Fruit fly (Drosophila melanogaster): Measurements from ENCODE around the gene CG8312.

DNA sequence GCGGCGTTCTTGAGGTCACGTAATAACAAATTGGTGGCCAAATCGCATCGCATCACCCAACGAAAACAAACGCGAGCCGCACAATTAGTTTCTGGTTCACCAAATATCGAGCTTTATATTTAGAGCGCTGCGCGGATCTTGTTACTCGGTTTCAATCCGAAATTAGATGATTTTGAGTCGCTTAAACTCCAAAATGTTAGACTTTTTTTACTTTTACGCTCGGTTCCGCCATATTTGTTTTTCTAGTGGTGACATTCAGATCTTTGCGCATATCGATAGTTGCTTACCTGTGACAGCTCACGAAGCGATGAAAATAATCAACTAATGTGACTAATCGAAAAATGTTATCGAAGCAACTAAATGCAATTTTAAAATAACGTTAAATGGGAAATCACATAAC lies 46.3 kb downstream of the CG8312 start, which contains the start of gene Scm:
- TF ChIP-seq Dfd (GFP tag; optimal IDR thresholded peaks at IDR 0.05), result no peak
- TF ChIP-seq Mio (GFP tag; optimal IDR thresholded peaks at IDR 0.05), result no peak
- TF ChIP-seq OdsH (GFP tag; optimal IDR thresholded peaks at IDR 0.05), result no peak
- TF ChIP-seq HLH106 (tag; optimal IDR thresholded peaks at IDR 0.05), result no peak
- TF ChIP-seq Sp1 (GFP tag; optimal IDR thresholded peaks at IDR 0.05), result no peak
- no peak for TF ChIP-seq Myc (optimal IDR thresholded peaks at IDR 0.05)
- TF ChIP-seq Rel (GFP tag; optimal IDR thresholded peaks at IDR 0.05), result no peak
- TF ChIP-seq Rel (tag; optimal IDR thresholded peaks at IDR 0.05), result peak; percentile 94
- TF ChIP-seq tai (GFP tag; optimal IDR thresholded peaks at IDR 0.05), result no peak
- no peak for TF ChIP-seq ey (GFP tag; optimal IDR thresholded peaks at IDR 0.05)
- no peak for TF ChIP-seq lola (GFP tag; optimal IDR thresholded peaks at IDR 0.05)
- no peak for TF ChIP-seq usp (GFP tag; optimal IDR thresholded peaks at IDR 0.05)
- TF ChIP-seq brk (GFP tag; optimal IDR thresholded peaks at IDR 0.05), result no peak
- TF ChIP-seq dmrt93B (GFP tag; optimal IDR thresholded peaks at IDR 0.05), result no peak

Measured in whole organism, wandering third instar larva.